Fruit fly (Drosophila melanogaster): ENCODE results near the gene Ranbp21.

Gene Ranbp21

DNA sequence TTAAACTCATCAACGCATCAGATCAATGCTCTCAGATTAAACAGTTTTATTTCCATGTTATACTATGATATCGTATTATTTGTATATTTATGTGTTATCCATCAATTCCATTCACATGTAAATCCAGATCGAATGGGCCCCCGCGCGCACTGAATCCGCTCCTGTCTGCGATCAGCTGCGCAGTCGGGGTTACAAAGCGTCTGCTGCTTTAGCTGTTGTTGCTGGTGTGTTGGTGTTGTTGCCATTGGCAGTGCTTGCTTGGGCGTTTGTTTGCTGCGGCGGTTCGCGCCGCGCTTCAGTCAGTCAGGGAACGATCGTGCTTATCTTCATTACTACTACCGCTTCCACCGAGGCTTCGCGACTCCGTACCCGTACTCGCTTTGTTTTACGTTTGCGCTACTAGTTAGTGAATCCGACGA, 14.9 kb upstream of the Ranbp21 start, which contains the start of gene Zw (continued):
- TF ChIP-seq ase (GFP tag; IDR thresholded peaks at IDR 0.05) (peak; percentile 46; the same call in 1 of the 3 replicates), fd96Cb (tag; optimal IDR thresholded peaks at IDR 0.05) (peak; percentile 25), CG7372 (GFP tag; IDR thresholded peaks at IDR 0.05) (0 out of 2 replicates have a peak, but pooled peaks have one; percentile 34), shn (GFP tag; optimal IDR thresholded peaks at IDR 0.05) (peak; percentile 35), CG7839 (tag; optimal IDR thresholded peaks at IDR 0.05) (peak; percentile 66), CG17328 (GFP tag; IDR thresholded peaks at IDR 0.05) (peak; percentile 37; the same call in 1 of the 2 replicates), ken (GFP tag; IDR thresholded peaks at IDR 0.05) (peak; percentile 55; the same call in 1 of the 3 replicates), CG15011 (GFP tag; optimal IDR thresholded peaks at IDR 0.05) (no peak), CG12219 (GFP tag; optimal IDR thresholded peaks at IDR 0.05) (peak; percentile 28), croc (GFP tag; conservative IDR thresholded peaks at IDR 0.05) (peak; percentile 28; the same call in 1 of the 3 replicates), Dad (GFP tag; optimal IDR thresholded peaks at IDR 0.05) (no peak), luna (GFP tag; optimal IDR thresholded peaks at IDR 0.05) (no peak), CG17829 (tag; optimal IDR thresholded peaks at IDR 0.05) (peak; percentile 18), vvl (GFP tag; IDR thresholded peaks at IDR 0.05) (peak; percentile 84), D19A (tag; optimal IDR thresholded peaks at IDR 0.05) (peak; percentile 46), Side (GFP tag; optimal IDR thresholded peaks at IDR 0.05) (peak; percentile 24), ara (GFP tag; IDR thresholded peaks at IDR 0.05) (peak; percentile 36; the same call in 1 of the 2 replicates), CG2712 (tag; optimal IDR thresholded peaks at IDR 0.05) (peak; percentile 52), zen (tag; optimal IDR thresholded peaks at IDR 0.05) (peak; percentile 20), ro (GFP tag; IDR thresholded peaks at IDR 0.05) (no peak), CG10959 (GFP tag; IDR thresholded peaks at IDR 0.05) (0 out of 2 replicates have a peak, but pooled peaks have one; percentile 36), Stat92E (GFP tag; optimal IDR thresholded peaks at IDR 0.05) (no peak), Taf1 (GFP tag; IDR thresholded peaks at IDR 0.05) (peak; percentile 40; the same call in 1 of the 2 replicates), pfk (GFP tag; optimal IDR thresholded peaks at IDR 0.05) (no peak), CG5245 (GFP tag; optimal IDR thresholded peaks at IDR 0.05) (peak; percentile 19), nau (GFP tag; optimal IDR thresholded peaks at IDR 0.05) (no peak), CG15696 (tag; optimal IDR thresholded peaks at IDR 0.05) (peak; percentile 51), Hr51 (GFP tag; optimal IDR thresholded peaks at IDR 0.05) (peak; percentile 2 to 3), CG14667 (GFP tag; IDR thresholded peaks at IDR 0.05) (peak; percentile 62), CG8924 (tag; optimal IDR thresholded peaks at IDR 0.05) (peak; percentile 1), CG16863 (GFP tag; optimal IDR thresholded peaks at IDR 0.05) (peak; percentile 47), CG14710 (tag; optimal IDR thresholded peaks at IDR 0.05) (peak; percentile 2), CG6689 (GFP tag; IDR thresholded peaks at IDR 0.05) (peak; percentile 49; the same call in 1 of the 2 replicates), Sry-δ (GFP tag; optimal IDR thresholded peaks at IDR 0.05) (no peak), CG9932 (GFP tag; IDR thresholded peaks at IDR 0.05) (peak; percentile 88), fd3F (GFP tag; optimal IDR thresholded peaks at IDR 0.05) (no peak), dm (GFP tag; optimal IDR thresholded peaks at IDR 0.05) (peak; percentile 5), kni (GFP tag; optimal IDR thresholded peaks at IDR 0.05) (peak; percentile 25), CG18764 (GFP tag; optimal IDR thresholded peaks at IDR 0.05) (peak; percentile 11), CG10366 (GFP tag; IDR thresholded peaks at IDR 0.05) (peak; percentile 52), CG11398 (GFP tag; optimal IDR thresholded peaks at IDR 0.05) (no peak), bsh (GFP tag; optimal IDR thresholded peaks at IDR 0.05) (peak in 1 of 2 experiments; percentile 34), CG3163 (GFP tag; optimal IDR thresholded peaks at IDR 0.05) (no peak), Oli (tag; optimal IDR thresholded peaks at IDR 0.05) (peak; percentile 33), Xrp1 (GFP tag; IDR thresholded peaks at IDR 0.05) (peak; percentile 66), CG34422 (GFP tag; IDR thresholded peaks at IDR 0.05) (peak; percentile 72; the same call in 2 of the 3 replicates), CG16779 (GFP tag; IDR thresholded peaks at IDR 0.05) (no peak), Adf1 (GFP tag; IDR thresholded peaks at IDR 0.05) (peak; percentile 83), chif (GFP tag; optimal IDR thresholded peaks at IDR 0.05) (peak in 1 of 2 experiments; percentile 38), CG6272 (GFP tag; IDR thresholded peaks at IDR 0.05) (peak; percentile 34; the same call in 1 of the 2 replicates)

All from whole organism, embryonic.